Fruit fly (Drosophila melanogaster): Measurements from ENCODE around the gene BicD.

Gene BicD

dm6 chr2L:17514090-17514715 lies 41.2 kb upstream of the BicD start (continued):
- no peak for TF ChIP-seq gcm2 (GFP tag; optimal IDR thresholded peaks at IDR 0.05)
- no peak for TF ChIP-seq ato (GFP tag; IDR thresholded peaks at IDR 0.05; ENCODE audit: partially characterized antibody)
- peak; percentile 93 for TF ChIP-seq CG7839 (tag; optimal IDR thresholded peaks at IDR 0.05)
- peak; percentile 27; the same call in 1 of the 2 replicates for TF ChIP-seq dan (GFP tag; IDR thresholded peaks at IDR 0.05)
- peak; percentile 78 for TF ChIP-seq CG8765 (GFP tag; IDR thresholded peaks at IDR 0.05)
- no peak for TF ChIP-seq Dref (GFP tag; IDR thresholded peaks at IDR 0.05)
- no peak for TF ChIP-seq pzg (GFP tag; optimal IDR thresholded peaks at IDR 0.05)
- peak; percentile 69 for TF ChIP-seq Gsc (GFP tag; IDR thresholded peaks at IDR 0.05)
- TF ChIP-seq CG14710 (tag; optimal IDR thresholded peaks at IDR 0.05): peak; percentile 94
- peak; percentile 68 for TF ChIP-seq fu2 (GFP tag; optimal IDR thresholded peaks at IDR 0.05)
- TF ChIP-seq CoRest (tag; optimal IDR thresholded peaks at IDR 0.05): peak; percentile 92
- TF ChIP-seq CG9876 (GFP tag; optimal IDR thresholded peaks at IDR 0.05): peak; percentile 30
- peak; percentile 24 for TF ChIP-seq Elba2 (GFP tag; optimal IDR thresholded peaks at IDR 0.05)
- peak; percentile 84 for TF ChIP-seq CG6254 (GFP tag; optimal IDR thresholded peaks at IDR 0.05)
- TF ChIP-seq Dad (GFP tag; optimal IDR thresholded peaks at IDR 0.05): peak; percentile 55
- TF ChIP-seq Fer2 (tag; optimal IDR thresholded peaks at IDR 0.05): peak; percentile 88
- TF ChIP-seq dm (GFP tag; optimal IDR thresholded peaks at IDR 0.05): peak; percentile 54
- no peak for TF ChIP-seq Trl (optimal IDR thresholded peaks at IDR 0.05)
- TF ChIP-seq Trl (GFP tag; optimal IDR thresholded peaks at IDR 0.05): peak; percentile 74
- peak; percentile 72 for TF ChIP-seq peb (GFP tag; IDR thresholded peaks at IDR 0.05)
- peak; percentile 35 for TF ChIP-seq sima (GFP tag; optimal IDR thresholded peaks at IDR 0.05)
- 0 out of 3 replicates have a peak, but pooled peaks have one; percentile 42 for TF ChIP-seq z (GFP tag; IDR thresholded peaks at IDR 0.05)
- peak; percentile 72 for TF ChIP-seq Camta (GFP tag; optimal IDR thresholded peaks at IDR 0.05)
- TF ChIP-seq MBD-R2 (GFP tag; IDR thresholded peaks at IDR 0.05): peak; percentile 56; the same call in 1 of the 2 replicates
- TF ChIP-seq CG33213 (GFP tag; optimal IDR thresholded peaks at IDR 0.05): peak; percentile 61
- peak; percentile 47; the same call in 1 of the 2 replicates for TF ChIP-seq ro (GFP tag; IDR thresholded peaks at IDR 0.05)
- TF ChIP-seq NC2α (GFP tag; optimal IDR thresholded peaks at IDR 0.05): peak; percentile 66
- no peak for TF ChIP-seq CG34224 (GFP tag; IDR thresholded peaks at IDR 0.05; ENCODE audit: partially characterized antibody)
- peak; percentile 84 for TF ChIP-seq Nf-YA (GFP tag; IDR thresholded peaks at IDR 0.05)
- TF ChIP-seq luna (GFP tag; optimal IDR thresholded peaks at IDR 0.05): no peak
- no peak for TF ChIP-seq pfk (GFP tag; optimal IDR thresholded peaks at IDR 0.05)
- peak; percentile 29 for TF ChIP-seq D19B (GFP tag; optimal IDR thresholded peaks at IDR 0.05)
- peak; percentile 94 for TF ChIP-seq CG17829 (tag; optimal IDR thresholded peaks at IDR 0.05)
- TF ChIP-seq ham (GFP tag; IDR thresholded peaks at IDR 0.05): no peak
- TF ChIP-seq CG16815 (GFP tag; optimal IDR thresholded peaks at IDR 0.05): peak; percentile 84
- TF ChIP-seq Rx (GFP tag; IDR thresholded peaks at IDR 0.05): peak; percentile 65
- peak; percentile 86 for TF ChIP-seq HHEX (GFP tag; optimal IDR thresholded peaks at IDR 0.05)
- peak; percentile 81 for TF ChIP-seq wor (GFP tag; IDR thresholded peaks at IDR 0.05)
- no peak for TF ChIP-seq toy (GFP tag; IDR thresholded peaks at IDR 0.05)
- TF ChIP-seq ttk (GFP tag; IDR thresholded peaks at IDR 0.05): peak; percentile 86
- TF ChIP-seq CG1792 (GFP tag; optimal IDR thresholded peaks at IDR 0.05): peak; percentile 56
- TF ChIP-seq NfI (GFP tag; optimal IDR thresholded peaks at IDR 0.05): peak; percentile 77
- peak; percentile 77 for TF ChIP-seq ap (GFP tag; IDR thresholded peaks at IDR 0.05)
- peak; percentile 18 for TF ChIP-seq CG17186 (GFP tag; optimal IDR thresholded peaks at IDR 0.05)
- TF ChIP-seq CG8944 (GFP tag; optimal IDR thresholded peaks at IDR 0.05): peak; percentile 50
- peak; percentile 60 for TF ChIP-seq CG17802 (tag; optimal IDR thresholded peaks at IDR 0.05)
- no peak for TF ChIP-seq lbe (GFP tag; optimal IDR thresholded peaks at IDR 0.05)
- peak in 1 of 3 experiments; percentile 94 for TF ChIP-seq lola (GFP tag; optimal IDR thresholded peaks at IDR 0.05)
- TF ChIP-seq Neu2 (GFP tag; optimal IDR thresholded peaks at IDR 0.05; ENCODE audit: borderline replicate concordance): no peak
- TF ChIP-seq cas (GFP tag; IDR thresholded peaks at IDR 0.05): no peak
- TF ChIP-seq CG43689 (GFP tag; IDR thresholded peaks at IDR 0.05): peak; percentile 38; the same call in 1 of the 2 replicates

Measured in whole organism, embryonic.